Worm (Caenorhabditis elegans) whole organism, L2 larva: ENCODE data around the gene bath-9.

ENCODE experiments used
- F13H6.1 ChIP-seq: sonication (generic microtip); optimal IDR thresholded peaks from 2 replicates; lab custom pipeline; 2016; ENCODE audit warnings: missing genetic modification characterization, missing compliant biosample characterization
- ama-1 ChIP-seq: fragments of 150-350 bp; optimal IDR thresholded peaks from 2 replicates; lab custom pipeline; 2018; ENCODE audit warnings: inconsistent platforms
- elt-1 ChIP-seq: fragments of 150-350 bp; optimal IDR thresholded peaks from 2 replicates; lab custom pipeline; 2014; ENCODE audit warnings: missing biosample characterization, missing genetic modification characterization
- elt-3 ChIP-seq: sonication (generic microtip); optimal IDR thresholded peaks from 2 replicates; lab custom pipeline; 2017; ENCODE audit warnings: missing biosample characterization, missing genetic modification characterization
- lsy-2 ChIP-seq, 2 experiments: fragments of 150-350 bp in 1 of 2; sonication (generic microtip) in 1 of 2; optimal IDR thresholded peaks; 2 replicates each; lab custom pipeline; 2014 to 2017; ENCODE audit warnings: missing biosample characterization in 2 of 2, missing genetic modification characterization in 2 of 2
- nhr-10 ChIP-seq: sonication (generic microtip); optimal IDR thresholded peaks from 2 replicates; lab custom pipeline; 2017; ENCODE audit warnings: missing biosample characterization, missing genetic modification characterization
- nhr-11 ChIP-seq: fragments of 150-350 bp; optimal IDR thresholded peaks from 2 replicates; lab custom pipeline; 2014; ENCODE audit warnings: missing biosample characterization, missing genetic modification characterization
- nhr-237 ChIP-seq: fragments of 150-350 bp; optimal IDR thresholded peaks from 2 replicates; lab custom pipeline; 2014; ENCODE audit warnings: missing biosample characterization, missing genetic modification characterization
- snpc-4 ChIP-seq: fragments of 150-350 bp; optimal IDR thresholded peaks from 2 replicates; lab custom pipeline; 2014; ENCODE audit warnings: missing biosample characterization, missing genetic modification characterization
- unc-55 ChIP-seq: fragments of 150-350 bp; sonication (generic microtip); optimal IDR thresholded peaks from 3 replicates; lab custom pipeline; 2014; ENCODE audit warnings: missing biosample characterization, missing genetic modification reagents, missing genetic modification characterization
- unc-62 ChIP-seq: fragments of 150-350 bp; optimal IDR thresholded peaks from 2 replicates; lab custom pipeline; 2014; ENCODE audit warnings: missing biosample characterization, missing genetic modification reagents, missing genetic modification characterization
- ztf-11 ChIP-seq: sonication (generic microtip); optimal IDR thresholded peaks from 2 replicates; lab custom pipeline; 2017; ENCODE audit warnings: missing biosample characterization, missing genetic modification characterization

- TF ChIP-seq nhr-10 (tag; lab: Kevin White, UChicago) (no peak), elt-3 (no peak), ztf-11 (tag; lab: Kevin White, UChicago) (no peak), lsy-2 (tag; optimal IDR thresholded peaks at IDR 0.05; lab: Kevin White, UChicago) (no peak), unc-62 (GFP tag; lab: Kevin White, UChicago) (no peak), nhr-11 (no peak), elt-1 (tag; lab: Kevin White, UChicago) (no peak), snpc-4 (no peak), F13H6.1 (tag; lab: Kevin White, UChicago) (no peak), nhr-237 (no peak), ama-1 (no peak), unc-55 (no peak)
Measured at ce11 chrII:3368097-3368496, 8.8 kb upstream of the bath-9 start, which contains the start of gene Y49F6C.7.
